Worm (Caenorhabditis elegans) whole organism, early embryonic: Measurements from ENCODE around the gene grl-23.

ENCODE experiments used
- ama-1 ChIP-seq: fragments of 150-350 bp; optimal IDR thresholded peaks from 2 replicates; lab custom pipeline; 2014
- flt-1 ChIP-seq: fragments of 200-800 bp; sonication (Bioruptor generic); IDR thresholded peaks from 2 replicates; pipeline ENCODE4 v1.3.6; 2022; ENCODE audit warnings: missing genetic modification characterization, missing compliant biosample characterization
- hmbx-1 ChIP-seq: sonication (generic microtip); optimal IDR thresholded peaks from 2 replicates; lab custom pipeline; 2016; ENCODE audit warnings: mild to moderate bottlenecking, missing genetic modification characterization, missing compliant biosample characterization
- pes-1 ChIP-seq: fragments of 200-800 bp; sonication (Bioruptor generic); IDR thresholded peaks from 2 replicates; pipeline ENCODE4 v1.3.6; 2022; ENCODE audit warnings: missing genetic modification reagents, missing genetic modification characterization, missing compliant biosample characterization
- scrt-1 ChIP-seq: fragments of 200-800 bp; sonication (Bioruptor generic); IDR thresholded peaks from 2 replicates; pipeline ENCODE4 v1.3.6; 2022; ENCODE audit warnings: missing genetic modification characterization, missing compliant biosample characterization
- sea-1 ChIP-seq: fragments of 200-800 bp; sonication (Bioruptor generic); conservative IDR thresholded peaks from 2 replicates; pipeline ENCODE4 v1.3.6; 2022; ENCODE audit warnings: missing genetic modification characterization, missing compliant biosample characterization
- tbx-11 ChIP-seq: fragments of 200-800 bp; sonication (Bioruptor generic); IDR thresholded peaks from 2 replicates; pipeline ENCODE4 v1.3.6; 2022; ENCODE audit warnings: missing genetic modification characterization, missing compliant biosample characterization

DNA sequence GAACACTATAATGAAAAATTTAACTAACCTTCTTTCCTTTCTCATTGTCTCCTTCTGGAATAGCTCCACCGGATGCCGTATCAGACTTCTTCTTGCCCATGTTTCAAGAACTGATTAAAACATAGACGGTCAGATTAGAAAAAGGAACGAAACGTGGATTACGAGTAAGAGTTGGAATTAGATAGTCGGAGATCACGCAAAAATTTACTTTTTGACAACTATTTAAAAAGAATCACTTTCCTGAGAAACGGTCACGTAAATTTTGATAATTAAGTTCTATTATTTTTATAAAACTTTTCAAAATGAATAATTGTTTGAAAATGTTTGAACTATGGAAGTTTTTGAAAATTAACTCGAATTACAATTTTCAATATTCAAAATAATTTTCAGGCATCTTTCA is 35.4 kb upstream of the grl-23 start, which contains the start of gene cyc-2.2:
- TF ChIP-seq ama-1 (no peak), tbx-11 (GFP tag; lab: Robert Waterston, UW) (no peak), sea-1 (GFP tag; lab: Robert Waterston, UW) (no peak), flt-1 (GFP tag; lab: Robert Waterston, UW) (no peak), pes-1 (GFP tag; lab: Robert Waterston, UW) (no peak), scrt-1 (GFP tag; lab: Robert Waterston, UW) (no peak), hmbx-1 (tag; lab: Kevin White, UChicago) (no peak)
